Fruit fly (Drosophila melanogaster) whole organism, embryonic: Measurements from ENCODE around the gene Pcd.

Experiments
- CG10959 ChIP-seq: fragments of 200-800 bp; sonication (Bioruptor generic); IDR thresholded peaks from 2 replicates; pipeline ENCODE4 v1.3.6; 2022; ENCODE audit warnings: missing biosample characterization, missing genetic modification characterization
- CG10979 ChIP-seq: fragments of 200-800 bp; sonication (Bioruptor generic); optimal IDR thresholded peaks from 2 replicates; lab custom pipeline; 2018; ENCODE audit warnings: missing biosample characterization, mild to moderate bottlenecking, missing genetic modification characterization, moderate library complexity
- CG11504 ChIP-seq: fragments of 200-800 bp; sonication (Bioruptor generic); optimal IDR thresholded peaks from 3 replicates; lab custom pipeline; 2019; ENCODE audit warnings: missing biosample characterization, mild to moderate bottlenecking, missing genetic modification characterization, moderate library complexity
- CG12219 ChIP-seq: fragments of 200-800 bp; sonication (Bioruptor generic); optimal IDR thresholded peaks from 3 replicates; lab custom pipeline; 2018; ENCODE audit warnings: missing biosample characterization, mild to moderate bottlenecking, missing genetic modification characterization
- CG14965 ChIP-seq: fragments of 200-800 bp; sonication (Bioruptor generic); optimal IDR thresholded peaks from 2 replicates; lab custom pipeline; 2016; ENCODE audit warnings: missing biosample characterization, missing genetic modification characterization, borderline replicate concordance
- CG17328 ChIP-seq: fragments of 200-800 bp; sonication (Bioruptor generic); IDR thresholded peaks from 2 replicates; pipeline ENCODE4 v1.3.6; 2022; ENCODE audit warnings: missing biosample characterization, missing genetic modification characterization
- CG18262 ChIP-seq: fragments of 200-800 bp; optimal IDR thresholded peaks from 3 replicates; lab custom pipeline; 2019; ENCODE audit warnings: missing biosample characterization, mild to moderate bottlenecking, missing genetic modification characterization, moderate library complexity
- CG2120 ChIP-seq: fragments of 200-800 bp; sonication (Bioruptor generic); optimal IDR thresholded peaks from 3 replicates; lab custom pipeline; 2016; ENCODE audit warnings: missing biosample characterization, missing genetic modification characterization
- CG2199 ChIP-seq: fragments of 200-800 bp; sonication (Bioruptor generic); IDR thresholded peaks from 3 replicates; pipeline ENCODE4 v1.3.6; 2022; ENCODE audit warnings: missing biosample characterization, missing genetic modification characterization
- CG30403 ChIP-seq: fragments of 200-800 bp; sonication (Bioruptor generic); optimal IDR thresholded peaks from 3 replicates; lab custom pipeline; 2016; ENCODE audit warnings: missing biosample characterization, missing genetic modification characterization
- CG31441 ChIP-seq: fragments of 200-800 bp; sonication (Bioruptor generic); IDR thresholded peaks from 2 replicates; pipeline ENCODE4 v1.3.6; 2022; ENCODE audit warnings: missing biosample characterization, missing genetic modification characterization
- CG3281 ChIP-seq: fragments of 200-800 bp; sonication (Bioruptor generic); optimal IDR thresholded peaks from 3 replicates; lab custom pipeline; 2017; ENCODE audit warnings: missing biosample characterization, mild to moderate bottlenecking, missing genetic modification characterization
- CG43689 ChIP-seq: fragments of 200-800 bp; sonication (Bioruptor generic); IDR thresholded peaks from 2 replicates; pipeline ENCODE4 v1.3.6; 2022; ENCODE audit warnings: missing biosample characterization, missing genetic modification characterization
- CG9797 ChIP-seq: fragments of 200-800 bp; sonication (Bioruptor generic); optimal IDR thresholded peaks from 3 replicates; lab custom pipeline; 2018; ENCODE audit warnings: missing biosample characterization, mild to moderate bottlenecking, missing genetic modification characterization
- CG9817 ChIP-seq: fragments of 200-800 bp; sonication (Bioruptor generic); optimal IDR thresholded peaks from 2 replicates; lab custom pipeline; 2018; ENCODE audit warnings: missing biosample characterization, mild to moderate bottlenecking, missing genetic modification characterization, moderate library complexity
- CTCF ChIP-seq: fragments of 200-800 bp; sonication (Bioruptor generic); optimal IDR thresholded peaks from 2 replicates; lab custom pipeline; 2017; ENCODE audit warnings: missing biosample characterization, mild to moderate bottlenecking, missing genetic modification characterization, moderate library complexity
- D ChIP-seq, 2 experiments: fragments of 200-800 bp in 1 of 2; fragments of >200 bp in 1 of 2; sonication (Bioruptor generic) in 1 of 2; optimal IDR thresholded peaks; 2 replicates in 1 of 2; 3 replicates in 1 of 2; lab custom pipeline; 2017; ENCODE audit warnings: mild to moderate bottlenecking in 1 of 2, missing biosample characterization in 1 of 2, missing genetic modification characterization in 1 of 2, missing genetic modification reagents in 1 of 2
- Dek ChIP-seq: fragments of 200-800 bp; sonication (Bioruptor generic); optimal IDR thresholded peaks from 3 replicates; lab custom pipeline; 2019; ENCODE audit warnings: missing biosample characterization, mild to moderate bottlenecking, missing genetic modification characterization, moderate library complexity
- Ets97D ChIP-seq: fragments of 200-800 bp; sonication (Bioruptor generic); optimal IDR thresholded peaks from 3 replicates; lab custom pipeline; 2016; ENCODE audit warnings: missing biosample characterization, missing genetic modification characterization
- HLHmδ ChIP-seq: fragments of 200-800 bp; sonication (Bioruptor generic); optimal IDR thresholded peaks from 2 replicates; lab custom pipeline; 2018; ENCODE audit warnings: missing biosample characterization, mild to moderate bottlenecking, missing genetic modification characterization, moderate library complexity
- Hand ChIP-seq: fragments of 200-800 bp; sonication (Bioruptor generic); optimal IDR thresholded peaks from 2 replicates; lab custom pipeline; 2017; ENCODE audit warnings: mild to moderate bottlenecking, missing biosample characterization, missing genetic modification reagents, missing genetic modification characterization
- HmgZ ChIP-seq: fragments of 200-800 bp; sonication (Bioruptor generic); optimal IDR thresholded peaks from 2 replicates; lab custom pipeline; 2018; ENCODE audit warnings: missing biosample characterization, mild to moderate bottlenecking, missing genetic modification characterization
- Med ChIP-seq: fragments of 200-800 bp; sonication (Bioruptor generic); peaks from one replicate; lab custom pipeline; 2016; ENCODE audit warnings: missing biosample characterization, missing genetic modification characterization, mild to moderate bottlenecking, inconsistent platforms, moderate library complexity
- Rfx ChIP-seq: fragments of 200-800 bp; sonication (Bioruptor generic); IDR thresholded peaks from 2 replicates; pipeline ENCODE4 v1.3.6; 2022; ENCODE audit warnings: missing biosample characterization, missing genetic modification characterization
- Sox100B ChIP-seq: fragments of 200-800 bp; sonication (Bioruptor generic); optimal IDR thresholded peaks from 3 replicates; lab custom pipeline; 2018; ENCODE audit warnings: missing biosample characterization, mild to moderate bottlenecking, missing genetic modification characterization
- Trl ChIP-seq, 3 experiments: fragments of >200 bp in 2 of 3; fragments of 200-800 bp in 1 of 3; sonication (Bioruptor generic) in 1 of 3; optimal IDR thresholded peaks; 2 replicates in 1 of 3; 3 replicates in 2 of 3; lab custom pipeline; 2016 to 2017; ENCODE audit warnings: missing biosample characterization in 1 of 3, missing genetic modification characterization in 1 of 3
- bowl ChIP-seq: fragments of 200-800 bp; sonication (Bioruptor generic); IDR thresholded peaks from 2 replicates; pipeline ENCODE4 v1.3.6; 2022; ENCODE audit warnings: missing biosample characterization, missing genetic modification characterization
- cad ChIP-seq: fragments of >200 bp; optimal IDR thresholded peaks from 2 replicates; lab custom pipeline; 2017; ENCODE audit warnings: missing biosample characterization, missing genetic modification characterization
- dmrt99B ChIP-seq: fragments of 200-800 bp; sonication (Bioruptor generic); optimal IDR thresholded peaks from 2 replicates; lab custom pipeline; 2018; ENCODE audit warnings: missing biosample characterization, mild to moderate bottlenecking, missing genetic modification characterization, moderate library complexity
- dysf ChIP-seq: fragments of 200-800 bp; sonication (Bioruptor generic); IDR thresholded peaks from 3 replicates; pipeline ENCODE4 v1.3.6; 2022; ENCODE audit warnings: missing biosample characterization, missing genetic modification characterization
- gsb ChIP-seq: fragments of 200-800 bp; sonication (Bioruptor generic); IDR thresholded peaks from 2 replicates; pipeline ENCODE4 v1.3.6; 2022; ENCODE audit warnings: missing biosample characterization, missing genetic modification characterization
- h ChIP-seq: fragments of >200 bp; optimal IDR thresholded peaks from 2 replicates; lab custom pipeline; 2017
- ind ChIP-seq: fragments of 200-800 bp; sonication (Bioruptor generic); optimal IDR thresholded peaks from 3 replicates; lab custom pipeline; 2016; ENCODE audit warnings: missing biosample characterization, missing genetic modification characterization
- kah ChIP-seq: fragments of 200-800 bp; sonication (Bioruptor generic); optimal IDR thresholded peaks from 2 replicates; lab custom pipeline; 2018; ENCODE audit warnings: missing biosample characterization, mild to moderate bottlenecking, missing genetic modification characterization
- lbe ChIP-seq: fragments of 200-800 bp; sonication (Bioruptor generic); optimal IDR thresholded peaks from 2 replicates; lab custom pipeline; 2016; ENCODE audit warnings: missing biosample characterization, mild to moderate bottlenecking, missing genetic modification characterization
- lov ChIP-seq, 2 experiments: fragments of 200-800 bp in 1 of 2; fragments of >200 bp in 1 of 2; sonication (Bioruptor generic) in 1 of 2; IDR thresholded peaks in 1 of 2; optimal IDR thresholded peaks in 1 of 2; 2 replicates in 1 of 2; 3 replicates in 1 of 2; pipeline versions ENCODE4 v1.3.6 to Lab custom; 2017 to 2022; ENCODE audit warnings: missing biosample characterization in 1 of 2, missing genetic modification characterization in 1 of 2
- odd ChIP-seq: fragments of 200-800 bp; sonication (Bioruptor generic); optimal IDR thresholded peaks from 2 replicates; lab custom pipeline; 2017; ENCODE audit warnings: missing biosample characterization, mild to moderate bottlenecking, missing genetic modification characterization
- pum ChIP-seq: fragments of 200-800 bp; sonication (Bioruptor generic); optimal IDR thresholded peaks from 2 replicates; lab custom pipeline; 2016; ENCODE audit warnings: missing biosample characterization, missing genetic modification characterization
- schlank ChIP-seq: fragments of 200-800 bp; sonication (Bioruptor generic); optimal IDR thresholded peaks from 2 replicates; lab custom pipeline; 2018; ENCODE audit warnings: missing biosample characterization, mild to moderate bottlenecking, missing genetic modification characterization
- slou ChIP-seq: fragments of 200-800 bp; sonication (Bioruptor generic); optimal IDR thresholded peaks from 3 replicates; lab custom pipeline; 2016; ENCODE audit warnings: missing biosample characterization, missing genetic modification characterization
- sob ChIP-seq: fragments of 200-800 bp; sonication (Bioruptor generic); IDR thresholded peaks from 2 replicates; pipeline ENCODE4 v1.3.6; 2022; ENCODE audit warnings: missing biosample characterization, missing genetic modification characterization
- zen2 ChIP-seq: fragments of 200-800 bp; sonication (Bioruptor generic); IDR thresholded peaks from 3 replicates; pipeline ENCODE4 v1.3.6; 2022; ENCODE audit warnings: missing biosample characterization, missing genetic modification characterization; ENCODE audit not compliant: partially characterized antibody

Pcd gene

DNA sequence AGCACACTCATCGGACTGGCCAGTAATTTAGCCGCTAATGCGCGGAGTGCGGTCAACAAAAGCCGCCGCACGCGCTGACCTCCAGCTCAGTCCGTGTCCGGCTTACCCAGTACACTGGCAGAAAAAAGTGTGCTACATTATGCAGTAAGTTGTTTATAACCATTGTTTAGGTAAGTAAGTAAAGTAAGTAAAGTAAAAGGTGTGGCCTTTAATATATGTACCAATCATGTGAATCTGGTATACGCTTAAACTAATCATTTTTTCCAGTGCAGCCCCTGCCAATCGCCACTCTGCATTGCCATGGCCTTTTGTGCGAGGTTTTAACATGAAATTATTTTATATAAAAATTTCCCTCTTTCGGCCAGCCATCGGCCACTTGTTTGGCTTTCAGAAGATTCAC, 11.5 kb upstream of the Pcd start (continued):
- no peak for TF ChIP-seq zen2 (GFP tag; lab: Robert Waterston, UW)
- TF ChIP-seq CG31441 (GFP tag; lab: Robert Waterston, UW), result no peak
- no peak for TF ChIP-seq HLHmδ (GFP tag; lab: Kevin White, UChicago)
- TF ChIP-seq Trl (optimal IDR thresholded peaks at IDR 0.05; lab: Kevin White, UChicago), result no peak
- no peak for TF ChIP-seq Trl (GFP tag; optimal IDR thresholded peaks at IDR 0.05; lab: Kevin White, UChicago)
- TF ChIP-seq CG43689 (GFP tag; lab: Robert Waterston, UW), result no peak
- no peak for TF ChIP-seq Dek

DNA sequence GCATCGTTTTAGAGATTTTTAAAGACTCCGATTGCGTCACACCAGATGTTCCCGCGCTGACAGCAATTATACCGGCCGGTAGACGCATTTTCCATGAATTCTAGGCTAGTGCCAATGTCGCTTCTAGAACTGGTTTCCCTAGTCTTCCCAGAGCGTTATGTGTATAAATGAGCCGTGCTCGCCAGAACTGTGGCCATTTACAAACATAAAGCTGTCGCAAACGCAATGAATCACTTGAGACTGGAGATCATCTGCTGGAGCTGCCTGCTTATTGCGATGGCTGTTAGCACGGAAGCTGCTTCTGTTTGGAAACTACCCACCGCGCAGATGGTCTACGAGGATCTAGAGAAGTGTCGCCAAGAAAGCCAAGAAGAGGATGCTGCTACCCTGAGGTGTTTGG, 8.6 kb upstream of the Pcd start, which contains the start of gene Obp99d:
Obp99d (plus strand) TSS at position 192 of the 400 bp plus-strand sequence.
- TF ChIP-seq D (optimal IDR thresholded peaks at IDR 0.05; lab: Kevin White, UChicago), result peak; percentile 71
- no peak for TF ChIP-seq D (GFP tag; optimal IDR thresholded peaks at IDR 0.05; lab: Kevin White, UChicago)
- peak; percentile 92 for TF ChIP-seq CG2199 (GFP tag; lab: Robert Waterston, UW)
- TF ChIP-seq dysf (GFP tag; lab: Robert Waterston, UW), result no peak

DNA sequence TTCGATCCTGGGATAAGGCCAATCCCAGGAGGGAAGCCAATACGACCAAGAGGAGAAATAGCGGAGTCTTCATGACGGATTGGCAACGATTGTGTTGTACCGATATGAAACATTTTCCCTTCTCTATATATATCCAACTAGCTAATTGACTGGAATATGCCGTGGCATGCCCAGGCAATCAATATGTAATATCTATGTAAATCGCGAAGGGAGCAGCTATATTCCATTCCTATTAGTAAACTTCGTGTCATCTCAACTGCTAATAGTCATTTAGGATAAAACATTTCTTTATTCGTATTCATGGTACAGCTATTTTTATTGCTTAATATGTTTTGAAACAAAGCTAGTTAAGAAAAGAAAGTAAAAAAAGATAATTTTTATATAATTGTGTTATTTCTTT, 7.7 kb upstream of the Pcd start, which contains the start of gene Dup99B:
Dup99B (minus strand) TSS at position 101 of the 400 bp plus-strand sequence.
- TF ChIP-seq bowl (GFP tag; lab: Robert Waterston, UW) (no peak), ind (GFP tag; lab: Kevin White, UChicago) (no peak), schlank (tag; lab: Kevin White, UChicago) (no peak), pum (GFP tag; lab: Kevin White, UChicago) (no peak), odd (GFP tag; lab: Kevin White, UChicago) (no peak)
- TF ChIP-seq, all 482 proteins: peak for 0

DNA sequence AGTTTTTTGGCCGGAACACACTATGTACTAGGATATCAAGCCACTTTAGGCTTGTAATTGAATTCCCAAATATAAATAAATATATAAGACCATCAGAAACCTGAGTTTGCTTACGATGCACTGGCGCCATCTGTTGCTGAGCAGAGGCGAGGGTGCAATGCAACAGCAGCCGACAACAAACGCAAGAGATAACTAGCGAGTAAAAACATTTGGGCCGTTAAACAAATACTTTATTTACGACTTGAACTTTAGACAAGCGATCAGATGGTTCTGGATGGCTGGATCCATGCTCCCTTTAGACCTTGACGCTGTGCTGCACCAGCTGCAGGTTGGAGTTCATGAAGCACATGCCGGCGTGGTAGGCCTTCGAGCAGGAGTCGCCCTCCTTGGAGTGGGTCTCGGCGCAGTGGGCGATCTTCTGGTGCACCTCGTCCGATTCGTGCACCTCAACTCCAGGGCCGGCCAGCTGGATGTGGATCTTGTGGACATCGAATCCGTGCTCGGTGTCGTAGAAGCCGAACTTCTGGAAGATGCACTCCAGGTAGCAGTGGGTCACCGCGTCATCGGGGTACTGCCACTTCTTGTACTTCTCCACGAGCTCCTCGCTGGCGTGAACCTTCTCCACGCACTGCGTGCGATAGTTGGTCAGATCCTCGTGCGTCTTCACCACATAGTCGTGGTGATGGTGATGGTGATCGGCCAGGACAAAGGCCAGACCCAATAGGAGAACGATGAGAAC, 6.8 kb upstream of the Pcd start:
- TF ChIP-seq HLHmδ (GFP tag; lab: Kevin White, UChicago) (peak; percentile 47), cad (GFP tag; lab: Kevin White, UChicago) (no peak), CG9817 (tag; lab: Kevin White, UChicago) (no peak), slou (GFP tag; lab: Kevin White, UChicago) (no peak), CG10979 (peak; percentile 71), CG18262 (tag; lab: Kevin White, UChicago) (peak; percentile 9), dmrt99B (tag; lab: Kevin White, UChicago) (peak; percentile 7), CG12219 (peak; percentile 15), CTCF (peak; percentile 89), HmgZ (tag; lab: Kevin White, UChicago) (no peak), CG9797 (GFP tag; lab: Kevin White, UChicago) (no peak), Med (GFP tag; lab: Kevin White, UChicago) (peak; percentile 48), CG3281 (GFP tag; lab: Kevin White, UChicago) (no peak), sob (GFP tag; lab: Robert Waterston, UW) (peak; percentile 19; the same call in 1 of the 2 replicates), CG30403 (GFP tag; lab: Kevin White, UChicago) (no peak), lbe (no peak), Ets97D (GFP tag; lab: Kevin White, UChicago) (no peak), CG10959 (GFP tag; lab: Robert Waterston, UW) (peak; percentile 7; the same call in 1 of the 2 replicates), gsb (GFP tag; lab: Robert Waterston, UW) (0 out of 2 replicates have a peak, but pooled peaks have one; percentile 20), kah (GFP tag; lab: Kevin White, UChicago) (no peak), CG2120 (GFP tag; lab: Kevin White, UChicago) (no peak), CG14965 (GFP tag; lab: Kevin White, UChicago) (peak; percentile 78), Hand (GFP tag; lab: Kevin White, UChicago) (no peak), h (lab: Kevin White, UChicago) (peak; percentile 70), lov (optimal IDR thresholded peaks at IDR 0.05; lab: Kevin White, UChicago) (no peak), lov (GFP tag; IDR thresholded peaks at IDR 0.05; lab: Robert Waterston, UW) (0 out of 3 replicates have a peak, but pooled peaks have one; percentile 14), CG17328 (no peak), Rfx (GFP tag; lab: Robert Waterston, UW) (0 out of 2 replicates have a peak, but pooled peaks have one; percentile 13), dysf (GFP tag; lab: Robert Waterston, UW) (0 out of 3 replicates have a peak, but pooled peaks have one; percentile 17), CG11504 (tag; lab: Kevin White, UChicago) (peak; percentile 1), Sox100B (GFP tag; lab: Kevin White, UChicago) (peak; percentile 15)
